Fruit fly (Drosophila melanogaster) whole organism, adult: Measurements from ENCODE around the gene CG5860.

Experiments
- CG11617 ChIP-seq: fragments of 200-800 bp; sonication (Bioruptor generic); optimal IDR thresholded peaks from 2 replicates; lab custom pipeline; 2017; ENCODE audit warnings: mild to moderate bottlenecking, missing biosample characterization, missing genetic modification reagents, missing genetic modification characterization
- CG12768 ChIP-seq: fragments of 200-800 bp; sonication (Bioruptor generic); optimal IDR thresholded peaks from 2 replicates; lab custom pipeline; 2017; ENCODE audit warnings: missing biosample characterization, missing genetic modification characterization, mild to moderate bottlenecking, moderate library complexity, missing genetic modification reagents
- CG14711 ChIP-seq: fragments of 200-800 bp; sonication (Bioruptor generic); optimal IDR thresholded peaks from 2 replicates; lab custom pipeline; 2018; ENCODE audit warnings: missing biosample characterization, mild to moderate bottlenecking, missing genetic modification characterization, moderate library complexity
- CG1620 ChIP-seq: fragments of 200-800 bp; sonication (Bioruptor generic); optimal IDR thresholded peaks from 2 replicates; lab custom pipeline; 2016; ENCODE audit warnings: missing biosample characterization, missing genetic modification characterization
- CG33017 ChIP-seq: fragments of 200-800 bp; sonication (Bioruptor generic); optimal IDR thresholded peaks from 2 replicates; lab custom pipeline; 2018; ENCODE audit warnings: missing biosample characterization, mild to moderate bottlenecking, missing genetic modification characterization, moderate library complexity
- CG5204 ChIP-seq: fragments of 200-800 bp; sonication (Bioruptor generic); optimal IDR thresholded peaks from 2 replicates; lab custom pipeline; 2016; ENCODE audit warnings: missing biosample characterization, missing genetic modification characterization
- CG7045 ChIP-seq: fragments of 200-800 bp; sonication (Bioruptor generic); optimal IDR thresholded peaks from 2 replicates; lab custom pipeline; 2017; ENCODE audit warnings: missing biosample characterization, mild to moderate bottlenecking, missing genetic modification characterization
- CG7101 ChIP-seq: fragments of 200-800 bp; sonication (Bioruptor generic); optimal IDR thresholded peaks from 2 replicates; lab custom pipeline; 2018; ENCODE audit warnings: missing biosample characterization, mild to moderate bottlenecking, missing genetic modification characterization, moderate library complexity
- Clk ChIP-seq: fragments of 200-800 bp; sonication (Bioruptor generic); optimal IDR thresholded peaks from 2 replicates; lab custom pipeline; 2017; ENCODE audit warnings: missing biosample characterization, missing genetic modification characterization
- Crg-1 ChIP-seq: fragments of 200-800 bp; sonication (Bioruptor generic); optimal IDR thresholded peaks from 2 replicates; lab custom pipeline; 2016; ENCODE audit warnings: missing biosample characterization, missing genetic modification characterization
- Hr96 ChIP-seq: fragments of 200-800 bp; sonication (Bioruptor generic); optimal IDR thresholded peaks from 2 replicates; lab custom pipeline; 2016; ENCODE audit warnings: missing biosample characterization, missing genetic modification characterization
- Mnt ChIP-seq: fragments of 200-800 bp; sonication (Bioruptor generic); optimal IDR thresholded peaks from 2 replicates; lab custom pipeline; 2016; ENCODE audit warnings: missing biosample characterization, mild to moderate bottlenecking, missing genetic modification characterization
- bab1 ChIP-seq: fragments of 200-800 bp; sonication (Bioruptor generic); optimal IDR thresholded peaks from 3 replicates; lab custom pipeline; 2019; ENCODE audit warnings: missing biosample characterization, mild to moderate bottlenecking, missing genetic modification characterization, moderate library complexity
- cic ChIP-seq: fragments of 200-800 bp; sonication (Bioruptor generic); optimal IDR thresholded peaks from 2 replicates; lab custom pipeline; 2017; ENCODE audit warnings: missing biosample characterization, mild to moderate bottlenecking, missing genetic modification characterization, moderate library complexity
- cnc ChIP-seq, 2 experiments: fragments of >200 bp; optimal IDR thresholded peaks; 2 replicates each; lab custom pipeline; 2017
- kay ChIP-seq: fragments of 200-800 bp; sonication (Bioruptor generic); peaks from one replicate; lab custom pipeline; 2016; ENCODE audit warnings: missing biosample characterization, missing genetic modification characterization, borderline replicate concordance
- ovo ChIP-seq: fragments of 200-800 bp; sonication (Bioruptor generic); optimal IDR thresholded peaks from 2 replicates; lab custom pipeline; 2016; ENCODE audit warnings: missing biosample characterization, missing genetic modification characterization
- pad ChIP-seq: fragments of 200-800 bp; sonication (Bioruptor generic); optimal IDR thresholded peaks from 3 replicates; lab custom pipeline; 2017; ENCODE audit warnings: missing biosample characterization, missing genetic modification characterization, mild to moderate bottlenecking, moderate library complexity, missing genetic modification reagents
- tj ChIP-seq: fragments of 200-800 bp; sonication (Bioruptor generic); optimal IDR thresholded peaks from 3 replicates; lab custom pipeline; 2017; ENCODE audit warnings: missing biosample characterization, mild to moderate bottlenecking, missing genetic modification characterization, moderate library complexity
- toe ChIP-seq: fragments of 200-800 bp; sonication (Bioruptor generic); optimal IDR thresholded peaks from 2 replicates; lab custom pipeline; 2016; ENCODE audit warnings: missing biosample characterization, missing genetic modification characterization

The CG5860 gene

dm6 chr3R:17405009-17405408 is 4.4 kb upstream of the CG5860 start, which contains the start of gene CG42823:
Gene CG42823 (minus strand): TSS chr3R:17405109.
- TF ChIP-seq CG1620 (no peak), CG11617 (GFP tag; lab: Kevin White, UChicago) (no peak), CG5204 (GFP tag; lab: Kevin White, UChicago) (no peak), ovo (GFP tag; lab: Kevin White, UChicago) (no peak), toe (no peak), CG12768 (GFP tag; lab: Kevin White, UChicago) (no peak), CG7101 (tag; lab: Kevin White, UChicago) (no peak), kay (GFP tag; lab: Kevin White, UChicago) (no peak), pad (GFP tag; lab: Kevin White, UChicago) (no peak), Crg-1 (GFP tag; lab: Kevin White, UChicago) (no peak), Hr96 (no peak), CG7045 (GFP tag; lab: Kevin White, UChicago) (no peak), CG33017 (tag; lab: Kevin White, UChicago) (no peak), Clk (GFP tag; lab: Kevin White, UChicago) (no peak), CG14711 (tag; lab: Kevin White, UChicago) (no peak), Mnt (GFP tag; lab: Kevin White, UChicago) (no peak)

DNA sequence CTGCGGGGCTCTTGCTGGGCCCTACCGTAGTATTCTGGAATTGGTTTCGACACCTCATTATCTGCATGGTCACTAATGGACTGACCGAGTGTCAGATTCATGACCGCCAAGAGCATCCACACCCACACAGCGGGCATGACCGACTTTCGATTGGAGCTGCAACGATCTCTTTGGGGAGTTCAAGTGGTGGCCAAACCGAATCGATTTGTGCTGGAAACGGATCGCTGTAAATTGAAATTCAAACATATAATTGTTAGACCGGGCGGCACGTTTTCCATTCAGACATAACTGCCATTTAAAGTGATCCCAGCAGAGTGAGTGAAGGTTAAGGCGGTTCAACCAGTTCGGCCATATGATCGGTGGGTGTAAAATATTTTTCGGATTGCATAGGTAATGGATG is 3.0 kb upstream of the CG5860 start, which contains the start of the genes CG42824 and CG42798:
CG42824 (minus strand) TSS at position 101 of the 400 bp plus-strand sequence.
CG42798 (plus strand) TSS at position 268 of the 400 bp plus-strand sequence.
- TF ChIP-seq pad (GFP tag; lab: Kevin White, UChicago) (no peak), Crg-1 (GFP tag; lab: Kevin White, UChicago) (no peak), CG1620 (no peak), Mnt (GFP tag; lab: Kevin White, UChicago) (no peak), CG33017 (tag; lab: Kevin White, UChicago) (no peak), cnc (optimal IDR thresholded peaks at IDR 0.05; lab: Kevin White, UChicago) (no peak), CG5204 (GFP tag; lab: Kevin White, UChicago) (no peak)

DNA sequence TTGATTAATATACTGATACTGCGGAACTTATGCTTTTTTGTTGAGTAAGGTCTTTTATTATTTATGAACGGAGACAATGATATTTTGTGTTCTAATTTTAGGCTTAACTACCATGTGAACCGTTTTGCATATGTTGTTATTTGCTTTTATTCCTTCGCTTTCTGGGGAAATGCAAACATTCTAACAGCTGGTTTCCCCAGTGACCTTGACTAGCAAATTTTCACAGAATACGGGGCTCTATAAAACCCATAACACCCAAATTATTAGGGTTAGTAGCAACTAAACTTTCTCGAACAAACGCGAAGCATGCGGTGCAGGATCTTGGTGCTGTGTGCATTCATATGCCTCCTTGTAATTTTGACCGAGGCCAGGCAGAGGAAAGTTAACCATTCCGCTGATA is 1.8 kb upstream of the CG5860 start, which contains the start of gene CG17283:
CG17283 (plus strand) TSS at position 301 of the 400 bp plus-strand sequence.
- TF ChIP-seq pad (GFP tag; lab: Kevin White, UChicago): no peak

DNA sequence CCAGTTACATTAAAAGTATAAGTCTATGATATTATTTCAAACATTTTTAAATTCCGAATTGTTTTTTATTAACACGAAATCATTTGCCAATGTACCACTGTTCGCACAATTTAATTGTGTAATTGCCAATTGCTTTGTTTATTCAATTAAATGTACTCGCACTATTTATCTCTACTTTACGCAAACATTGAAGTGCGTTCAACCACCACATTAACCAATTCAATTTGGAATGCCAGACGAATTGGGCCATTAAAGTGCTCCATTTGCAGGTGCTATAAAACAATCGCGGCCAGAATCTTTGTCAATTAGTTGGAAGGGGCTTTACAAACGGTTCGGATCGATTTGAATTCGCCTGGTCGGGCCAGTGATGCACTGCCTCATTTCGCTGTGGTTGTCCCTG is 1.4 kb downstream of the CG5860 start, which contains the start of gene CG5863:
CG5863 (plus strand) TSS at position 301 of the 400 bp plus-strand sequence.
- TF ChIP-seq Mnt (GFP tag; lab: Kevin White, UChicago) (no peak), ovo (GFP tag; lab: Kevin White, UChicago) (no peak), pad (GFP tag; lab: Kevin White, UChicago) (no peak), CG7045 (GFP tag; lab: Kevin White, UChicago) (no peak), CG7101 (tag; lab: Kevin White, UChicago) (no peak), tj (GFP tag; lab: Kevin White, UChicago) (no peak), cnc (optimal IDR thresholded peaks at IDR 0.05; lab: Kevin White, UChicago) (no peak), kay (GFP tag; lab: Kevin White, UChicago) (no peak), CG1620 (no peak), cic (GFP tag; lab: Kevin White, UChicago) (no peak)

DNA sequence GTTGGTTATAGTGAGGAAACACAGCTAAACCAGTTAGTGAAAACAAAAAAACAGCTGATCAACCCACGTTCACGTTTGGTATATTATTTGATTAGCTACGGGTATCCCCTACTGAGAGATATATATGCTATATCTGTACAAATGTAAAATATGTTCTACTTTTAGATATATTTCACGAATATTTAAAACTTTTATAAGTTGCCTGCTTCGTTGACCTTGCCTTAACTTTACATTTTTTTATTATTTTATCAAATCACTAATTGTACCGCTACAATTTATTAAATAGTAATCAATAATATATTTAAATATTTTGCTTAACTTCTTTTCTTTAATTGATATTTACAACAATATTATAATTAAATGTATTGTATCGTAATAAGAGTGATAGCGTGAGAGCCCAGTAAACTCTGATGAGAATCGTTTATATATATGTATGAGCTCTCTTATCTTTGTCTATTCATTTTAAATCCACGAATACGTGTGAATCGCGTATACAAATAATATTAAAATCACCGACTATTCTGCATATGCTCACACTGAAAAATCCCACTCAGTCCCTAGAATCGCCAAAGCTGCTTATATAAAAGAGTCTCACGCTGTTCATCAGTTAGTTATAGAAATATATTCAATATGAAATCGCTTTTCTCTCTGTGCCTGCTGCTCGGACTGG is 3.2 kb downstream of the CG5860 start, which contains the start of gene CG42821:
CG42821 (plus strand) TSS at position 620 of the 670 bp plus-strand sequence.
- TF ChIP-seq Crg-1 (GFP tag; lab: Kevin White, UChicago) (no peak), CG14711 (tag; lab: Kevin White, UChicago) (peak; percentile 29), pad (GFP tag; lab: Kevin White, UChicago) (no peak), cic (GFP tag; lab: Kevin White, UChicago) (no peak), CG7045 (GFP tag; lab: Kevin White, UChicago) (no peak), bab1 (GFP tag; lab: Kevin White, UChicago) (peak; percentile 23), Hr96 (no peak)

- no peak for TF ChIP-seq kay (GFP tag; lab: Kevin White, UChicago)
- TF ChIP-seq CG7101 (tag; lab: Kevin White, UChicago): no peak
- no peak for TF ChIP-seq CG1620
- TF ChIP-seq CG5204 (GFP tag; lab: Kevin White, UChicago): no peak
- no peak for TF ChIP-seq ovo (GFP tag; lab: Kevin White, UChicago)
- no peak for TF ChIP-seq CG12768 (GFP tag; lab: Kevin White, UChicago)
- no peak for TF ChIP-seq CG14711 (tag; lab: Kevin White, UChicago)
These were observed 4.2 kb downstream of the CG5860 start, which contains the start of gene CG42822 for dm6 chr3R:17413601-17414000. Gene CG42822 (plus strand): TSS chr3R:17413901.

- TF ChIP-seq bab1 (GFP tag; lab: Kevin White, UChicago): no peak
- TF ChIP-seq CG7045 (GFP tag; lab: Kevin White, UChicago): no peak
- no peak for TF ChIP-seq kay (GFP tag; lab: Kevin White, UChicago)
- TF ChIP-seq CG11617 (GFP tag; lab: Kevin White, UChicago): no peak
- TF ChIP-seq CG5204 (GFP tag; lab: Kevin White, UChicago): no peak
- no peak for TF ChIP-seq Crg-1 (GFP tag; lab: Kevin White, UChicago)
- TF ChIP-seq pad (GFP tag; lab: Kevin White, UChicago): no peak
- TF ChIP-seq CG7101 (tag; lab: Kevin White, UChicago): no peak
- no peak for TF ChIP-seq cic (GFP tag; lab: Kevin White, UChicago)
- TF ChIP-seq CG1620: no peak
- no peak for TF ChIP-seq CG14711 (tag; lab: Kevin White, UChicago)
- TF ChIP-seq toe: no peak
- TF ChIP-seq cnc (optimal IDR thresholded peaks at IDR 0.05; lab: Kevin White, UChicago): no peak
- TF ChIP-seq Hr96: no peak
- no peak for TF ChIP-seq ovo (GFP tag; lab: Kevin White, UChicago)
- no peak for TF ChIP-seq CG12768 (GFP tag; lab: Kevin White, UChicago)
- no peak for TF ChIP-seq CG33017 (tag; lab: Kevin White, UChicago)
- TF ChIP-seq tj (GFP tag; lab: Kevin White, UChicago): no peak
- no peak for TF ChIP-seq Mnt (GFP tag; lab: Kevin White, UChicago)
These were observed 6.0 kb downstream of the CG5860 start, which contains the start of gene CG5866 for dm6 chr3R:17415439-17415838. Gene CG5866 (plus strand): TSS chr3R:17415739.
